Fruit fly (Drosophila melanogaster) whole organism, wandering third instar larva: ENCODE data around the gene Srp54k.

ENCODE experiments used
- Abd-B ChIP-seq: fragments of >200 bp; optimal IDR thresholded peaks from 2 replicates; lab custom pipeline; 2017; ENCODE audit warnings: missing biosample characterization, missing genetic modification characterization
- CG32264 ChIP-seq: fragments of 200-800 bp; sonication (Bioruptor generic); optimal IDR thresholded peaks from 2 replicates; lab custom pipeline; 2016; ENCODE audit warnings: missing biosample characterization, missing genetic modification characterization
- CG9705 ChIP-seq: fragments of 200-800 bp; sonication (Bioruptor generic); optimal IDR thresholded peaks from 2 replicates; lab custom pipeline; 2018; ENCODE audit warnings: missing biosample characterization, mild to moderate bottlenecking, missing genetic modification characterization
- CrebA ChIP-seq: fragments of 200-800 bp; sonication (Bioruptor generic); optimal IDR thresholded peaks from 2 replicates; lab custom pipeline; 2016; ENCODE audit warnings: missing biosample characterization, mild to moderate bottlenecking, missing genetic modification characterization, borderline replicate concordance
- Dfd ChIP-seq: fragments of >200 bp; optimal IDR thresholded peaks from 2 replicates; lab custom pipeline; 2017; ENCODE audit warnings: missing biosample characterization, missing genetic modification characterization
- Dif ChIP-seq: fragments of 200-275, 200-300 bp; sonication (Bioruptor generic); optimal IDR thresholded peaks from 2 replicates; lab custom pipeline; 2018; ENCODE audit warnings: missing biosample characterization, missing genetic modification characterization; ENCODE audit not compliant: partially characterized antibody
- GATAd ChIP-seq: sonication (Bioruptor generic); optimal IDR thresholded peaks from 2 replicates; lab custom pipeline; 2016; ENCODE audit warnings: missing biosample characterization, missing genetic modification characterization
- HLH106 ChIP-seq: fragments of 200-800 bp; optimal IDR thresholded peaks from 3 replicates; lab custom pipeline; 2019; ENCODE audit warnings: missing biosample characterization, mild to moderate bottlenecking, missing genetic modification characterization, moderate library complexity
- Hnf4 ChIP-seq: fragments of 200-800 bp; sonication (Bioruptor generic); optimal IDR thresholded peaks from 2 replicates; lab custom pipeline; 2016; ENCODE audit warnings: missing biosample characterization, mild to moderate bottlenecking, missing genetic modification characterization
- Hr78 ChIP-seq: fragments of >200 bp; optimal IDR thresholded peaks from 2 replicates; lab custom pipeline; 2017; ENCODE audit warnings: missing biosample characterization, missing genetic modification characterization
- Hr83 ChIP-seq: fragments of 200-300 bp; sonication (Bioruptor generic); optimal IDR thresholded peaks from 2 replicates; lab custom pipeline; 2016; ENCODE audit warnings: missing biosample characterization, mild to moderate bottlenecking, missing genetic modification characterization, moderate library complexity; ENCODE audit not compliant: poor library complexity, severe bottlenecking
- Jra ChIP-seq: sonication (Bioruptor generic); optimal IDR thresholded peaks from 2 replicates; lab custom pipeline; 2016; ENCODE audit warnings: missing biosample characterization, missing genetic modification characterization
- Mio ChIP-seq: sonication (Bioruptor generic); optimal IDR thresholded peaks from 2 replicates; lab custom pipeline; 2016; ENCODE audit warnings: missing biosample characterization, missing genetic modification characterization
- Myc ChIP-seq: fragments of >200 bp; optimal IDR thresholded peaks from 2 replicates; lab custom pipeline; 2017
- N ChIP-seq: fragments of >200 bp; optimal IDR thresholded peaks from 2 replicates; lab custom pipeline; 2018; ENCODE audit warnings: missing biosample characterization, missing external identifiers, missing genetic modification characterization
- OdsH ChIP-seq: fragments of 200-800 bp; sonication (Bioruptor generic); optimal IDR thresholded peaks from 2 replicates; lab custom pipeline; 2016; ENCODE audit warnings: missing biosample characterization, mild to moderate bottlenecking, missing genetic modification characterization
- Sp1 ChIP-seq: fragments of 200-800 bp; sonication (Bioruptor generic); optimal IDR thresholded peaks from 3 replicates; lab custom pipeline; 2019; ENCODE audit warnings: missing biosample characterization, mild to moderate bottlenecking, missing genetic modification characterization, moderate library complexity
- Vsx2 ChIP-seq: fragments of 200-300, 225-300 bp; sonication (Bioruptor generic); optimal IDR thresholded peaks from 2 replicates; lab custom pipeline; 2018; ENCODE audit warnings: missing biosample characterization, missing genetic modification characterization; ENCODE audit not compliant: partially characterized antibody
- br ChIP-seq: fragments of 200-800 bp; sonication (Bioruptor generic); optimal IDR thresholded peaks from 2 replicates; lab custom pipeline; 2016; ENCODE audit warnings: missing biosample characterization, missing genetic modification characterization
- brk ChIP-seq: fragments of 200-800 bp; sonication (Bioruptor generic); optimal IDR thresholded peaks from 2 replicates; lab custom pipeline; 2016; ENCODE audit warnings: missing biosample characterization, mild to moderate bottlenecking, missing genetic modification characterization
- dl ChIP-seq, 2 experiments: fragments of 175-275, 200-275 bp in 1 of 2; fragments of 200-275 bp in 1 of 2; sonication (Bioruptor generic); optimal IDR thresholded peaks; lab custom pipeline; 2018; ENCODE audit warnings: mild to moderate bottlenecking in 2 of 2, missing biosample characterization in 2 of 2, missing genetic modification characterization in 2 of 2, moderate library complexity in 2 of 2; ENCODE audit not compliant: partially characterized antibody in 2 of 2, insufficient read depth in 1 of 2
- dmrt93B ChIP-seq: fragments of 200-800 bp; sonication (Bioruptor generic); optimal IDR thresholded peaks from 2 replicates; lab custom pipeline; 2018; ENCODE audit warnings: missing biosample characterization, mild to moderate bottlenecking, missing genetic modification characterization
- dsf ChIP-seq: sonication (Bioruptor generic); optimal IDR thresholded peaks from 2 replicates; lab custom pipeline; 2016; ENCODE audit warnings: missing biosample characterization, missing genetic modification characterization, borderline replicate concordance
- ey ChIP-seq: fragments of 200-800 bp; sonication (Bioruptor generic); optimal IDR thresholded peaks from 2 replicates; lab custom pipeline; 2016; ENCODE audit warnings: missing biosample characterization, missing genetic modification characterization
- fru ChIP-seq: fragments of 200-800 bp; sonication (Bioruptor generic); optimal IDR thresholded peaks from 3 replicates; lab custom pipeline; 2016; ENCODE audit warnings: missing biosample characterization, mild to moderate bottlenecking, missing genetic modification characterization
- h ChIP-seq: fragments of 200-800 bp; sonication (Bioruptor generic); optimal IDR thresholded peaks from 3 replicates; lab custom pipeline; 2016; ENCODE audit warnings: missing biosample characterization, mild to moderate bottlenecking, missing genetic modification characterization
- jim ChIP-seq: fragments of 175-275, 200-325 bp; sonication (Bioruptor generic); optimal IDR thresholded peaks from 2 replicates; lab custom pipeline; 2016; ENCODE audit warnings: missing biosample characterization, mild to moderate bottlenecking, missing genetic modification characterization
- lola ChIP-seq: fragments of >200 bp; optimal IDR thresholded peaks from 2 replicates; lab custom pipeline; 2017; ENCODE audit warnings: missing biosample characterization, missing genetic modification characterization
- pan ChIP-seq: fragments of >200 bp; optimal IDR thresholded peaks from 2 replicates; lab custom pipeline; 2017
- psq ChIP-seq: fragments of 200-800 bp; sonication (Bioruptor generic); optimal IDR thresholded peaks from 3 replicates; lab custom pipeline; 2017; ENCODE audit warnings: missing biosample characterization, mild to moderate bottlenecking, missing genetic modification characterization, moderate library complexity
- rgr ChIP-seq: fragments of 200-800 bp; sonication (Bioruptor generic); optimal IDR thresholded peaks from 3 replicates; lab custom pipeline; 2016; ENCODE audit warnings: missing biosample characterization, mild to moderate bottlenecking, missing genetic modification characterization
- sage ChIP-seq: fragments of 200-800 bp; sonication (Bioruptor generic); optimal IDR thresholded peaks from 2 replicates; lab custom pipeline; 2016; ENCODE audit warnings: missing biosample characterization, mild to moderate bottlenecking, missing genetic modification characterization
- sv ChIP-seq: fragments of 200-800 bp; sonication (Bioruptor generic); optimal IDR thresholded peaks from 3 replicates; lab custom pipeline; 2016; ENCODE audit warnings: missing biosample characterization, missing genetic modification characterization
- tai ChIP-seq: sonication (Bioruptor generic); optimal IDR thresholded peaks from 2 replicates; lab custom pipeline; 2016; ENCODE audit warnings: missing biosample characterization, missing genetic modification characterization
- usp ChIP-seq: fragments of >200 bp; optimal IDR thresholded peaks from 2 replicates; lab custom pipeline; 2017; ENCODE audit warnings: missing biosample characterization, missing genetic modification characterization
- woc ChIP-seq: sonication (Bioruptor generic); optimal IDR thresholded peaks from 2 replicates; lab custom pipeline; 2016; ENCODE audit warnings: missing biosample characterization, mild to moderate bottlenecking, missing genetic modification characterization

Srp54k gene

dm6 chr3L:5132966-5133365, 19.5 kb upstream of the Srp54k start, which contains the start of gene CG15213:
TSS of gene CG15213 (minus strand) at chr3L:5133220.
- TF ChIP-seq tai (GFP tag; lab: Kevin White, UChicago) (no peak), Abd-B (no peak), CG9705 (GFP tag; lab: Kevin White, UChicago) (no peak), psq (no peak), Myc (lab: Kevin White, UChicago) (no peak), dmrt93B (GFP tag; lab: Kevin White, UChicago) (no peak), CrebA (no peak), woc (GFP tag; lab: Kevin White, UChicago) (no peak), HLH106 (tag; lab: Kevin White, UChicago) (no peak), CG32264 (GFP tag; lab: Kevin White, UChicago) (no peak), ey (GFP tag; lab: Kevin White, UChicago) (no peak), Jra (GFP tag; lab: Kevin White, UChicago) (no peak), Hr78 (GFP tag; lab: Kevin White, UChicago) (no peak), lola (no peak), sv (GFP tag; lab: Kevin White, UChicago) (no peak), fru (GFP tag; lab: Kevin White, UChicago) (no peak)

- TF ChIP-seq Myc (lab: Kevin White, UChicago) (no peak), CrebA (no peak), woc (GFP tag; lab: Kevin White, UChicago) (no peak), Jra (GFP tag; lab: Kevin White, UChicago) (peak; percentile 0), Abd-B (no peak), Hnf4 (GFP tag; lab: Kevin White, UChicago) (no peak), dsf (no peak), Dif (GFP tag; lab: Kevin White, UChicago) (no peak), CG32264 (GFP tag; lab: Kevin White, UChicago) (no peak), Sp1 (GFP tag; lab: Kevin White, UChicago) (no peak), br (GFP tag; lab: Kevin White, UChicago) (no peak), rgr (GFP tag; lab: Kevin White, UChicago) (no peak), Hr78 (GFP tag; lab: Kevin White, UChicago) (no peak), brk (GFP tag; lab: Kevin White, UChicago) (no peak), h (GFP tag; lab: Kevin White, UChicago) (no peak), fru (GFP tag; lab: Kevin White, UChicago) (peak; percentile 1), CG9705 (GFP tag; lab: Kevin White, UChicago) (no peak), Hr83 (GFP tag; lab: Kevin White, UChicago) (no peak), usp (GFP tag; lab: Kevin White, UChicago) (no peak), sage (GFP tag; lab: Kevin White, UChicago) (peak; percentile 28), Dfd (no peak), ey (GFP tag; lab: Kevin White, UChicago) (no peak), N (GFP tag; lab: Kevin White, UChicago) (no peak), tai (GFP tag; lab: Kevin White, UChicago) (no peak), dl (GFP tag; optimal IDR thresholded peaks at IDR 0.05; lab: Kevin White, UChicago; ENCODE audit: insufficient read depth in 1 of 2, partially characterized antibody in 2 of 2) (no peak)
Measured at dm6 chr3L:5133704-5134430, 18.6 kb upstream of the Srp54k start, which contains the start of gene Yod1. TSS of gene Yod1 (plus strand) at chr3L:5133871.

- TF ChIP-seq Hnf4 (GFP tag; lab: Kevin White, UChicago): peak; percentile 13
- peak; percentile 20 for TF ChIP-seq Myc (lab: Kevin White, UChicago)
- TF ChIP-seq Hr83 (GFP tag; lab: Kevin White, UChicago): peak; percentile 35
- TF ChIP-seq h (GFP tag; lab: Kevin White, UChicago): no peak
- TF ChIP-seq, all 38 proteins: peak for 3
Measured at dm6 chr3L:5136123-5136522, 16.4 kb upstream of the Srp54k start, which contains the start of the genes CG10674 and CG4611. TSS of gene CG10674 (minus strand) at chr3L:5136292. TSS of gene CG4611 (plus strand) at chr3L:5136376.

- peak; percentile 100 for TF ChIP-seq CG9705 (GFP tag; lab: Kevin White, UChicago)
- peak; percentile 100 for TF ChIP-seq fru (GFP tag; lab: Kevin White, UChicago)
- TF ChIP-seq brk (GFP tag; lab: Kevin White, UChicago): no peak
- TF ChIP-seq Mio (GFP tag; lab: Kevin White, UChicago): peak; percentile 96
- TF ChIP-seq GATAd (GFP tag; lab: Kevin White, UChicago): peak; percentile 100
- peak; percentile 99 for TF ChIP-seq psq
- TF ChIP-seq rgr (GFP tag; lab: Kevin White, UChicago): peak; percentile 100
- TF ChIP-seq HLH106 (tag; lab: Kevin White, UChicago): peak; percentile 100
- TF ChIP-seq sage (GFP tag; lab: Kevin White, UChicago): peak; percentile 99
- no peak for TF ChIP-seq Dif (GFP tag; lab: Kevin White, UChicago)
- TF ChIP-seq tai (GFP tag; lab: Kevin White, UChicago): no peak
- TF ChIP-seq Jra (GFP tag; lab: Kevin White, UChicago): peak; percentile 99
- no peak for TF ChIP-seq Vsx2 (GFP tag; lab: Kevin White, UChicago)
- peak; percentile 100 for TF ChIP-seq Hnf4 (GFP tag; lab: Kevin White, UChicago)
- peak; percentile 100 for TF ChIP-seq dmrt93B (GFP tag; lab: Kevin White, UChicago)
- TF ChIP-seq jim: peak; percentile 95
- TF ChIP-seq ey (GFP tag; lab: Kevin White, UChicago): peak; percentile 100
- peak; percentile 59 for TF ChIP-seq Myc (lab: Kevin White, UChicago)
- peak; percentile 100 for TF ChIP-seq OdsH (GFP tag; lab: Kevin White, UChicago)
- no peak for TF ChIP-seq N (GFP tag; lab: Kevin White, UChicago)
- TF ChIP-seq CrebA: no peak
- TF ChIP-seq Dfd: no peak
- TF ChIP-seq CG32264 (GFP tag; lab: Kevin White, UChicago): peak; percentile 99
- TF ChIP-seq pan (lab: Kevin White, UChicago): no peak
- peak; percentile 100 for TF ChIP-seq Sp1 (GFP tag; lab: Kevin White, UChicago)
- no peak for TF ChIP-seq Hr78 (GFP tag; lab: Kevin White, UChicago)
- TF ChIP-seq br (GFP tag; lab: Kevin White, UChicago): peak; percentile 100
- TF ChIP-seq woc (GFP tag; lab: Kevin White, UChicago): peak; percentile 96
- peak; percentile 100 for TF ChIP-seq h (GFP tag; lab: Kevin White, UChicago)
- TF ChIP-seq lola: no peak
Measured at dm6 chr3L:5139312-5139711, 13.2 kb upstream of the Srp54k start, which contains the start of the genes Tcs5 and CHMP2B. TSS of gene Tcs5 (minus strand) at chr3L:5139395. TSS of gene CHMP2B (plus strand) at chr3L:5139619.
